Fruit fly (Drosophila melanogaster): ENCODE measurements around the gene mgr.

DNA sequence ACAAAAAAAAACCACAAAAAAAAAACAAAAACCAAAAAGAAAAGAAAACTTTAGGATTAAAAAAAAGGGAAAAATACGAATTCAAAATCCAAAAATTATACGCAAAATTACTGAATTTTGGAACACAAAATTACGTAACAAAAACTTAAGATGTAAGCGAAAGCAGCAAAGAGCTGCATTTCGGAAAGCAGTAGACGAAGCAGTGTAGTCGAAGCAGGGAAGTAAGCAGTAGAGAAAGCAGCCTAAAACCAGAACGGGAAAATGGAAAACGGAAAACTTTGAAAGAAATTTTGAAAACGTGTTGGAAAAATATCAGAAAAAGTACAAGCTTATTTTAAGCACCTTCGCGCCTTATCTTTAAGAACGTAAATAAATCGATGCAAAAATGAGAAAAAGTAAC, 6.8 kb downstream of the mgr start:
- TF ChIP-seq CG8159 (tag; optimal IDR thresholded peaks at IDR 0.05), result no peak
- TF ChIP-seq CG32121 (GFP tag; IDR thresholded peaks at IDR 0.05), result no peak
- TF ChIP-seq CG9948 (tag; optimal IDR thresholded peaks at IDR 0.05), result no peak
- TF ChIP-seq Snoo (tag; optimal IDR thresholded peaks at IDR 0.05), result no peak
- TF ChIP-seq EcR (GFP tag; optimal IDR thresholded peaks at IDR 0.05), result no peak
- TF ChIP-seq CG13204 (GFP tag; optimal IDR thresholded peaks at IDR 0.05), result no peak

Data from whole organism, pupa.